Fruit fly (Drosophila melanogaster) whole organism, embryonic: ENCODE measurements around the gene CG14054.

Source experiments
- B-H1 ChIP-seq: fragments of 200-800 bp; sonication (Bioruptor generic); IDR thresholded peaks from 3 replicates; pipeline ENCODE4 v1.3.6; 2022; ENCODE audit warnings: missing biosample characterization, missing genetic modification characterization
- Bteb2 ChIP-seq: fragments of 200-800 bp; sonication (Bioruptor generic); optimal IDR thresholded peaks from 2 replicates; lab custom pipeline; 2016; ENCODE audit warnings: missing biosample characterization, missing genetic modification characterization
- C15 ChIP-seq: fragments of 200-800 bp; sonication (Bioruptor generic); IDR thresholded peaks from 3 replicates; pipeline ENCODE4 v1.3.6; 2022; ENCODE audit warnings: missing biosample characterization, missing genetic modification characterization
- CG12744 ChIP-seq: fragments of 200-800 bp; sonication (Bioruptor generic); optimal IDR thresholded peaks from 2 replicates; lab custom pipeline; 2016; ENCODE audit warnings: missing biosample characterization, missing genetic modification characterization
- CG12769 ChIP-seq: fragments of 200-800 bp; sonication (Bioruptor generic); optimal IDR thresholded peaks from 2 replicates; lab custom pipeline; 2019; ENCODE audit warnings: missing biosample characterization, mild to moderate bottlenecking, missing genetic modification characterization, moderate library complexity
- CG13775 ChIP-seq: fragments of 200-800 bp; sonication (Bioruptor generic); optimal IDR thresholded peaks from 3 replicates; lab custom pipeline; 2017; ENCODE audit warnings: missing biosample characterization, mild to moderate bottlenecking, missing genetic modification characterization
- CG17361 ChIP-seq: fragments of 200-800 bp; sonication (Bioruptor generic); IDR thresholded peaks from 3 replicates; pipeline ENCODE4 v1.3.6; 2022; ENCODE audit warnings: missing biosample characterization, missing genetic modification characterization
- CG17385 ChIP-seq: fragments of 200-800 bp; sonication (Bioruptor generic); optimal IDR thresholded peaks from 3 replicates; lab custom pipeline; 2018; ENCODE audit warnings: missing biosample characterization, mild to moderate bottlenecking, missing genetic modification characterization
- CG1832 ChIP-seq: fragments of 200-800 bp; sonication (Bioruptor generic); optimal IDR thresholded peaks from 2 replicates; lab custom pipeline; 2017; ENCODE audit warnings: missing biosample characterization, mild to moderate bottlenecking, missing genetic modification characterization, inconsistent platforms
- CG31365 ChIP-seq: fragments of 200-800 bp; sonication (Bioruptor generic); optimal IDR thresholded peaks from 2 replicates; lab custom pipeline; 2018; ENCODE audit warnings: missing biosample characterization, mild to moderate bottlenecking, missing genetic modification characterization
- CG3163 ChIP-seq: fragments of 200-800 bp; sonication (Bioruptor generic); optimal IDR thresholded peaks from 3 replicates; lab custom pipeline; 2016; ENCODE audit warnings: missing biosample characterization, missing genetic modification characterization
- CG5953 ChIP-seq: fragments of 200-800 bp; sonication (Bioruptor generic); IDR thresholded peaks from 2 replicates; pipeline ENCODE4 v1.3.6; 2022; ENCODE audit warnings: missing biosample characterization, missing genetic modification characterization
- CG6272 ChIP-seq: fragments of 200-800 bp; sonication (Bioruptor generic); IDR thresholded peaks from 2 replicates; pipeline ENCODE4 v1.3.6; 2022; ENCODE audit warnings: missing biosample characterization, missing genetic modification characterization
- CG7556 ChIP-seq: fragments of 200-800 bp; sonication (Bioruptor generic); optimal IDR thresholded peaks from 2 replicates; lab custom pipeline; 2017; ENCODE audit warnings: missing biosample characterization, mild to moderate bottlenecking, missing genetic modification characterization
- CG7786 ChIP-seq: fragments of 200-800 bp; sonication (Bioruptor generic); optimal IDR thresholded peaks from 2 replicates; lab custom pipeline; 2016; ENCODE audit warnings: missing biosample characterization, missing genetic modification characterization
- CG7928 ChIP-seq: fragments of 200-800 bp; sonication (Bioruptor generic); optimal IDR thresholded peaks from 2 replicates; lab custom pipeline; 2017; ENCODE audit warnings: missing biosample characterization, mild to moderate bottlenecking, missing genetic modification characterization
- CG8089 ChIP-seq: fragments of 200-800 bp; sonication (Bioruptor generic); optimal IDR thresholded peaks from 3 replicates; lab custom pipeline; 2016; ENCODE audit warnings: missing biosample characterization, missing genetic modification characterization
- Dfd ChIP-seq, 2 experiments: fragments of >200 bp; optimal IDR thresholded peaks; 2 replicates each; lab custom pipeline; 2017; ENCODE audit warnings: missing biosample characterization in 2 of 2, missing genetic modification characterization in 2 of 2
- Dip3 ChIP-seq: fragments of 200-800 bp; sonication (Bioruptor generic); optimal IDR thresholded peaks from 3 replicates; lab custom pipeline; 2016; ENCODE audit warnings: missing biosample characterization, missing genetic modification characterization
- Drgx ChIP-seq: fragments of 200-800 bp; sonication (Bioruptor generic); IDR thresholded peaks from 2 replicates; pipeline ENCODE4 v1.3.6; 2022; ENCODE audit warnings: missing biosample characterization, missing genetic modification characterization
- Ets65A ChIP-seq: fragments of 200-800 bp; sonication (Bioruptor generic); peaks from one replicate; lab custom pipeline; 2016; ENCODE audit warnings: missing biosample characterization, missing genetic modification characterization
- Fer3 ChIP-seq: fragments of 200-800 bp; sonication (Bioruptor generic); optimal IDR thresholded peaks from 2 replicates; lab custom pipeline; 2018; ENCODE audit warnings: missing biosample characterization, mild to moderate bottlenecking, missing genetic modification characterization, moderate library complexity
- HLH54F ChIP-seq: fragments of 200-800 bp; sonication (Bioruptor generic); optimal IDR thresholded peaks from 3 replicates; lab custom pipeline; 2016; ENCODE audit warnings: missing biosample characterization, missing genetic modification characterization
- Hr39 ChIP-seq: fragments of >200 bp; optimal IDR thresholded peaks from 2 replicates; lab custom pipeline; 2017
- Lhr ChIP-seq: fragments of 200-800 bp; sonication (Bioruptor generic); optimal IDR thresholded peaks from 3 replicates; lab custom pipeline; 2017; ENCODE audit warnings: mild to moderate bottlenecking, missing biosample characterization, missing genetic modification reagents, missing genetic modification characterization
- Max ChIP-seq: fragments of 200-800 bp; sonication (Bioruptor generic); optimal IDR thresholded peaks from 2 replicates; lab custom pipeline; 2016; ENCODE audit warnings: missing biosample characterization, mild to moderate bottlenecking, missing genetic modification characterization
- Med ChIP-seq: fragments of 200-800 bp; sonication (Bioruptor generic); peaks from one replicate; lab custom pipeline; 2016; ENCODE audit warnings: missing biosample characterization, missing genetic modification characterization, mild to moderate bottlenecking, inconsistent platforms, moderate library complexity
- Myb ChIP-seq: fragments of 200-800 bp; sonication (Bioruptor generic); optimal IDR thresholded peaks from 2 replicates; lab custom pipeline; 2016; ENCODE audit warnings: missing biosample characterization, missing genetic modification characterization
- NC2α ChIP-seq: fragments of 200-800 bp; sonication (Bioruptor generic); optimal IDR thresholded peaks from 2 replicates; lab custom pipeline; 2016; ENCODE audit warnings: missing biosample characterization, missing genetic modification characterization
- Opbp ChIP-seq: fragments of 200-800 bp; sonication (Bioruptor generic); IDR thresholded peaks from 3 replicates; pipeline ENCODE4 v1.3.6; 2022; ENCODE audit warnings: missing biosample characterization, missing genetic modification characterization; ENCODE audit not compliant: partially characterized antibody
- Sox100B ChIP-seq: fragments of 200-800 bp; sonication (Bioruptor generic); optimal IDR thresholded peaks from 3 replicates; lab custom pipeline; 2018; ENCODE audit warnings: missing biosample characterization, mild to moderate bottlenecking, missing genetic modification characterization
- ac ChIP-seq: fragments of 200-800 bp; sonication (Bioruptor generic); optimal IDR thresholded peaks from 3 replicates; lab custom pipeline; 2017; ENCODE audit warnings: missing biosample characterization, mild to moderate bottlenecking, missing genetic modification characterization
- bowl ChIP-seq: fragments of 200-800 bp; sonication (Bioruptor generic); IDR thresholded peaks from 2 replicates; pipeline ENCODE4 v1.3.6; 2022; ENCODE audit warnings: missing biosample characterization, missing genetic modification characterization
- grau ChIP-seq: fragments of 200-800 bp; optimal IDR thresholded peaks from 3 replicates; lab custom pipeline; 2019; ENCODE audit warnings: missing biosample characterization, mild to moderate bottlenecking, missing genetic modification characterization, moderate library complexity
- gt ChIP-seq: fragments of 200-800 bp; sonication (Bioruptor generic); IDR thresholded peaks from 2 replicates; pipeline ENCODE4 v1.3.6; 2022; ENCODE audit warnings: missing biosample characterization, missing genetic modification characterization
- h ChIP-seq: fragments of >200 bp; optimal IDR thresholded peaks from 2 replicates; lab custom pipeline; 2017
- lbe ChIP-seq: fragments of 200-800 bp; sonication (Bioruptor generic); optimal IDR thresholded peaks from 2 replicates; lab custom pipeline; 2016; ENCODE audit warnings: missing biosample characterization, mild to moderate bottlenecking, missing genetic modification characterization
- mld ChIP-seq: fragments of 200-800 bp; sonication (Bioruptor generic); IDR thresholded peaks from 3 replicates; pipeline ENCODE4 v1.3.6; 2022; ENCODE audit warnings: missing biosample characterization, missing genetic modification characterization; ENCODE audit not compliant: partially characterized antibody
- nmo ChIP-seq: fragments of 200-800 bp; sonication (Bioruptor generic); optimal IDR thresholded peaks from 2 replicates; lab custom pipeline; 2018; ENCODE audit warnings: missing biosample characterization, mild to moderate bottlenecking, missing genetic modification characterization, moderate library complexity
- onecut ChIP-seq: fragments of 200-800 bp; sonication (Bioruptor generic); IDR thresholded peaks from 2 replicates; pipeline ENCODE4 v1.3.6; 2022; ENCODE audit warnings: missing biosample characterization, missing genetic modification characterization
- peb ChIP-seq: fragments of 200-800 bp; sonication (Bioruptor generic); IDR thresholded peaks from 2 replicates; pipeline ENCODE4 v1.3.6; 2022; ENCODE audit warnings: missing biosample characterization, missing genetic modification characterization
- schlank ChIP-seq: fragments of 200-800 bp; sonication (Bioruptor generic); optimal IDR thresholded peaks from 2 replicates; lab custom pipeline; 2018; ENCODE audit warnings: missing biosample characterization, mild to moderate bottlenecking, missing genetic modification characterization
- sd ChIP-seq: fragments of 200-800 bp; sonication (Bioruptor generic); optimal IDR thresholded peaks from 3 replicates; lab custom pipeline; 2018; ENCODE audit warnings: missing biosample characterization, mild to moderate bottlenecking, missing genetic modification characterization, moderate library complexity
- slou ChIP-seq: fragments of 200-800 bp; sonication (Bioruptor generic); optimal IDR thresholded peaks from 3 replicates; lab custom pipeline; 2016; ENCODE audit warnings: missing biosample characterization, missing genetic modification characterization
- sr ChIP-seq: fragments of 200-800 bp; sonication (Bioruptor generic); IDR thresholded peaks from 3 replicates; pipeline ENCODE4 v1.3.6; 2022; ENCODE audit warnings: missing biosample characterization, missing genetic modification characterization
- ttk ChIP-seq: fragments of 200-800 bp; sonication (Bioruptor generic); IDR thresholded peaks from 2 replicates; pipeline ENCODE4 v2.1.2; 2022; ENCODE audit warnings: missing biosample characterization, missing genetic modification characterization
- vnd ChIP-seq: fragments of 200-800 bp; sonication (Bioruptor generic); IDR thresholded peaks from 3 replicates; pipeline ENCODE4 v1.3.6; 2022; ENCODE audit warnings: missing biosample characterization, missing genetic modification characterization; ENCODE audit not compliant: partially characterized antibody

The CG14054 gene

DNA sequence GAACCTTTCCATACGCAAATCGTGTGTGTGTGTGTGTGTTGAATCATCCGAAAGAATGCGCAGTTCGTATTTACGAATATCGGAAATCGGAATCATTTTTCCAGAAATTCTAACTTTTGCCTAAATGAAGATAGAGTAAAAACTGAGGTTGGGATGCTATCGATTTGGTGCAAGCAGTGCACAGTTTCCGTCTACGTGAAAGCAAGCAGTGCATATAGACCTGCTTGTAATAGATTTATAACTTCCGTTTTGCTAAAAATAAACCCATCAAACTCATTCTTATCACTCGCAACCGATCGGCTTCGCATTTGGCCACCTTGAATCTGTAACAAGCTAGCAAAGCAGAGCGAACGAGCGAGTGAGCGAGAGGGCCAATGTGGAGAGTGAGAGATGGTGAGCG, 40.2 kb upstream of the CG14054 start (continued):
- TF ChIP-seq CG1832 (peak; percentile 14), CG17361 (0 out of 3 replicates have a peak, but pooled peaks have one; percentile 30), CG5953 (GFP tag; lab: Robert Waterston, UW) (no peak), schlank (tag; lab: Kevin White, UChicago) (no peak), Bteb2 (GFP tag; lab: Kevin White, UChicago) (no peak), Fer3 (tag; lab: Kevin White, UChicago) (peak; percentile 12), onecut (peak; percentile 24; the same call in 1 of the 2 replicates), CG7556 (no peak)

DNA sequence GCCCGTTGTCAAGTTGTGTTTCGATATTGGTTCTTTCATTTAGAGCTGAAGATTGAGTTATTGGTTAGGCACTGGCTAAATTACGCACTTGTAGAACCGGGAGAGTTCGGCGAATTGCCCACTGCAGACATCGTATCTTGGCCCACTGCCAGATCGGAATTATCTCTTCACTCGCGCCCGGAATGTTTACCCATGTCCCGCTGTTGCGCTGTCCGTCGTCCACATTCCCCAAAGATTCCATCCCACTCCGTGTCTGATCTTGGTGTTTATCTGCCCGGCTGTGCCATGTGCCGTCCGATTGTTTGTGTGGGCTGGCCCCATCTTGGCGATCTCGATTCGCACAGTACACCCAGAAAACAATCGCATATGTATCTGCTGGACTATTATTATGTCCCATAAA, 38.2 kb upstream of the CG14054 start:
- TF ChIP-seq CG13775 (GFP tag; lab: Kevin White, UChicago) (no peak), lbe (GFP tag; lab: Kevin White, UChicago) (no peak), CG12769 (peak; percentile 59), vnd (GFP tag; lab: Robert Waterston, UW) (no peak), sd (tag; lab: Kevin White, UChicago) (peak; percentile 68)

DNA sequence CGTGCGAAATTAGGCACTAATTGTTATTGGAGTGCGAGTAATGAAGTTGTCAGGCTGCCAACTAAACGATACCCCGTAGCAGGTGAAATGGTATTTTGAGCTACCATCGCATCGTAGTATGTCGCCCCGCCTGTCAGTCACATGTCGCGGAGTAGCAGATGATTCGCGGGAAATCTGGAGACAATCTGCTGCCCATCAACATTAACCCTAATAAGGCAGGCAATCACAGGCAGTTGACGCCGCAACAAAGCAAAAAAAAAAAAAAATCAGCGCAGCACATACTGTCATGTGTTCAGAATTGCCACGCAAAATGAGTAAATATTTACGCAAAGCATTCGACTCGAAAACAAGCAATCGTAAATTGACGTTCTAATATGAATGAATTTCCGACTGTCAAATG, 37.7 kb upstream of the CG14054 start:
- TF ChIP-seq Ets65A (GFP tag; lab: Kevin White, UChicago), result peak; percentile 72
- no peak for TF ChIP-seq CG3163 (GFP tag; lab: Kevin White, UChicago)
- TF ChIP-seq Med, result peak; percentile 55

DNA sequence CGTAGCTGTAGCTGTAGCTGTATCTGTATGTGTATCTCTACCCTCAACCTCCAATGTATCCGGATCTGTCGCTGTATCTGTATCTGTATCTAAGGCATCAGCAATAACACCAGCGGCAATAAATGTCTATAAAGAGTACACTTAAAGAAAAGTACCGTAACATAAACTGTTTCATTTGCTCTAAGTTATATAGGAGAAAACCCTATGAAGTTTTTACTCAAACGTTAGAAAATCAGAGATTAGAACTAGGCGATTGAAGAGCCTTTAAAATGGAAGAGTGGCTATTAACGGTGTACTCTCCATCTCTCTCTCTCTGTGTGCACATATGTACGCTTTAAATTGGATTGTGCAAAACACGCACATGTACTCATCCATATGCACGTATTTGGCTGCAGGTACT, 32.1 kb upstream of the CG14054 start:
- TF ChIP-seq mld (GFP tag; lab: Robert Waterston, UW), result no peak
- TF ChIP-seq Drgx, result peak; percentile 39; the same call in 1 of the 2 replicates

DNA sequence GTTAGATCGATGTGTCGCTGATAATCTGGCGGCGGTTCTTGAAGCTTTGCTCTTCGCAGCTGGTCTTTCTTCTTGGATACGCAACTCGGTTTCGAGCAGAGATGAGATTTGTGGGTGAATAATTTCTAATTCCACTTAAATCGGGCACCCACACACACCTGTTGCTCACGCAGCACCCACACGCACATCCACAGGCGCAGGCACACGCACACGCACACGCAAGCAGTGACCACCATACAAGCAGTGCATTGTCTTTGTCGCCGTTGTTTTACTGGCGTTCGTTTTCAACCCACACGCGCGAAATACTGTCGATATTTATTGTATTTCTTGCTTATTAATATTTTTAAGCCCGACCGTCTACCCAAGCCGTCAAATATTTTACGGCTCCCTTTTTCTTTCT, 30.2 kb upstream of the CG14054 start:
- TF ChIP-seq grau (tag; lab: Kevin White, UChicago) (no peak), ac (GFP tag; lab: Kevin White, UChicago) (no peak), Opbp (GFP tag; lab: Robert Waterston, UW) (no peak), Lhr (GFP tag; lab: Kevin White, UChicago) (no peak), Myb (GFP tag; lab: Kevin White, UChicago) (no peak), sr (GFP tag; lab: Robert Waterston, UW) (peak; percentile 86), Sox100B (GFP tag; lab: Kevin White, UChicago) (no peak), CG5953 (GFP tag; lab: Robert Waterston, UW) (peak; percentile 36; the same call in 1 of the 2 replicates), gt (GFP tag; lab: Robert Waterston, UW) (no peak), CG6272 (no peak), Max (GFP tag; lab: Kevin White, UChicago) (no peak), Hr39 (peak; percentile 90), nmo (GFP tag; lab: Kevin White, UChicago) (no peak), Dfd (GFP tag; optimal IDR thresholded peaks at IDR 0.05; lab: Kevin White, UChicago) (peak in 1 of 2 experiments; percentile 53), B-H1 (no peak), h (lab: Kevin White, UChicago) (no peak), CG7928 (GFP tag; lab: Kevin White, UChicago) (no peak), HLH54F (GFP tag; lab: Kevin White, UChicago) (no peak), CG8089 (GFP tag; lab: Kevin White, UChicago) (no peak), peb (GFP tag; lab: Robert Waterston, UW) (no peak), NC2α (GFP tag; lab: Kevin White, UChicago) (no peak), bowl (GFP tag; lab: Robert Waterston, UW) (no peak), CG7786 (GFP tag; lab: Kevin White, UChicago) (no peak), Dip3 (GFP tag; lab: Kevin White, UChicago) (no peak), CG31365 (tag; lab: Kevin White, UChicago) (peak; percentile 92), slou (GFP tag; lab: Kevin White, UChicago) (no peak), CG12744 (GFP tag; lab: Kevin White, UChicago) (no peak), ttk (GFP tag; lab: Robert Waterston, UW) (no peak), C15 (GFP tag; lab: Robert Waterston, UW) (no peak), CG17385 (GFP tag; lab: Kevin White, UChicago) (no peak)
